Fruit fly (Drosophila melanogaster) whole organism, embryonic: Measurements from ENCODE around the gene CG9166.

ENCODE experiments used
- ATbp ChIP-seq: fragments of 200-800 bp; sonication (Bioruptor generic); optimal IDR thresholded peaks from 2 replicates; lab custom pipeline; 2017; ENCODE audit warnings: missing biosample characterization, mild to moderate bottlenecking, missing genetic modification characterization, missing genetic modification reagents
- Antp ChIP-seq: fragments of 200-800 bp; sonication (Bioruptor generic); optimal IDR thresholded peaks from 3 replicates; lab custom pipeline; 2016; ENCODE audit warnings: missing biosample characterization, missing genetic modification characterization
- CG10147 ChIP-seq: fragments of 200-800 bp; sonication (Bioruptor generic); optimal IDR thresholded peaks from 2 replicates; lab custom pipeline; 2019; ENCODE audit warnings: missing biosample characterization, mild to moderate bottlenecking, missing genetic modification characterization, moderate library complexity
- CG11560 ChIP-seq: fragments of 200-800 bp; sonication (Bioruptor generic); IDR thresholded peaks from 3 replicates; pipeline ENCODE4 v1.3.6; 2022; ENCODE audit warnings: missing biosample characterization, missing genetic modification characterization
- CG12769 ChIP-seq: fragments of 200-800 bp; sonication (Bioruptor generic); optimal IDR thresholded peaks from 2 replicates; lab custom pipeline; 2019; ENCODE audit warnings: missing biosample characterization, mild to moderate bottlenecking, missing genetic modification characterization, moderate library complexity
- CG1602 ChIP-seq: fragments of 200-800 bp; sonication (Bioruptor generic); optimal IDR thresholded peaks from 3 replicates; lab custom pipeline; 2016; ENCODE audit warnings: missing biosample characterization, missing genetic modification characterization
- CG16863 ChIP-seq: fragments of 200-800 bp; sonication (Bioruptor generic); optimal IDR thresholded peaks from 3 replicates; lab custom pipeline; 2016; ENCODE audit warnings: missing biosample characterization, missing genetic modification characterization
- CG17359 ChIP-seq: fragments of 200-800 bp; sonication (Bioruptor generic); optimal IDR thresholded peaks from 3 replicates; lab custom pipeline; 2018; ENCODE audit warnings: missing biosample characterization, mild to moderate bottlenecking, missing genetic modification characterization, moderate library complexity
- CG1832 ChIP-seq: fragments of 200-800 bp; sonication (Bioruptor generic); optimal IDR thresholded peaks from 2 replicates; lab custom pipeline; 2017; ENCODE audit warnings: missing biosample characterization, mild to moderate bottlenecking, missing genetic modification characterization, inconsistent platforms
- CG18764 ChIP-seq: fragments of 200-800 bp; sonication (Bioruptor generic); optimal IDR thresholded peaks from 3 replicates; lab custom pipeline; 2016; ENCODE audit warnings: missing biosample characterization, missing genetic modification characterization
- CG2678 ChIP-seq: fragments of 200-800 bp; sonication (Bioruptor generic); optimal IDR thresholded peaks from 3 replicates; lab custom pipeline; 2019; ENCODE audit warnings: missing biosample characterization, mild to moderate bottlenecking, missing genetic modification characterization, moderate library complexity
- CG30020 ChIP-seq: fragments of 200-800 bp; optimal IDR thresholded peaks from 2 replicates; lab custom pipeline; 2019; ENCODE audit warnings: missing biosample characterization, mild to moderate bottlenecking, missing genetic modification characterization, moderate library complexity
- CG34224 ChIP-seq: fragments of 200-800 bp; sonication (Bioruptor generic); IDR thresholded peaks from 3 replicates; pipeline ENCODE4 v1.3.6; 2022; ENCODE audit warnings: missing biosample characterization, missing genetic modification characterization; ENCODE audit not compliant: partially characterized antibody
- CG5953 ChIP-seq: fragments of 200-800 bp; sonication (Bioruptor generic); IDR thresholded peaks from 2 replicates; pipeline ENCODE4 v1.3.6; 2022; ENCODE audit warnings: missing biosample characterization, missing genetic modification characterization
- CG6765 ChIP-seq: fragments of 200-800 bp; sonication (Bioruptor generic); optimal IDR thresholded peaks from 3 replicates; lab custom pipeline; 2017; ENCODE audit warnings: missing biosample characterization, mild to moderate bottlenecking, missing genetic modification characterization
- CG7271 ChIP-seq: fragments of 200-800 bp; sonication (Bioruptor generic); optimal IDR thresholded peaks from 2 replicates; lab custom pipeline; 2018; ENCODE audit warnings: missing biosample characterization, mild to moderate bottlenecking, missing genetic modification characterization, moderate library complexity
- CG7372 ChIP-seq: fragments of 200-800 bp; sonication (Bioruptor generic); IDR thresholded peaks from 2 replicates; pipeline ENCODE4 v1.3.6; 2022; ENCODE audit warnings: missing biosample characterization, missing genetic modification characterization
- CG8089 ChIP-seq: fragments of 200-800 bp; sonication (Bioruptor generic); optimal IDR thresholded peaks from 3 replicates; lab custom pipeline; 2016; ENCODE audit warnings: missing biosample characterization, missing genetic modification characterization
- CG8388 ChIP-seq: fragments of 200-800 bp; sonication (Bioruptor generic); optimal IDR thresholded peaks from 2 replicates; lab custom pipeline; 2019; ENCODE audit warnings: missing biosample characterization, mild to moderate bottlenecking, missing genetic modification characterization, moderate library complexity
- CG9437 ChIP-seq: fragments of 200-800 bp; sonication (Bioruptor generic); optimal IDR thresholded peaks from 2 replicates; lab custom pipeline; 2018; ENCODE audit warnings: missing biosample characterization, mild to moderate bottlenecking, missing genetic modification characterization
- CG9727 ChIP-seq: fragments of 200-800 bp; sonication (Bioruptor generic); optimal IDR thresholded peaks from 3 replicates; lab custom pipeline; 2017; ENCODE audit warnings: missing biosample characterization, mild to moderate bottlenecking, missing genetic modification characterization
- Camta ChIP-seq: fragments of 200-800 bp; sonication (Bioruptor generic); optimal IDR thresholded peaks from 2 replicates; lab custom pipeline; 2016; ENCODE audit warnings: missing biosample characterization, missing genetic modification characterization
- D19A ChIP-seq: fragments of 200-800 bp; optimal IDR thresholded peaks from 3 replicates; lab custom pipeline; 2019; ENCODE audit warnings: missing biosample characterization, mild to moderate bottlenecking, missing genetic modification characterization, moderate library complexity
- Deaf1 ChIP-seq: fragments of 200-800 bp; optimal IDR thresholded peaks from 3 replicates; lab custom pipeline; 2019; ENCODE audit warnings: missing biosample characterization, mild to moderate bottlenecking, missing genetic modification characterization, moderate library complexity
- Dip3 ChIP-seq: fragments of 200-800 bp; sonication (Bioruptor generic); optimal IDR thresholded peaks from 3 replicates; lab custom pipeline; 2016; ENCODE audit warnings: missing biosample characterization, missing genetic modification characterization
- Drgx ChIP-seq: fragments of 200-800 bp; sonication (Bioruptor generic); IDR thresholded peaks from 2 replicates; pipeline ENCODE4 v1.3.6; 2022; ENCODE audit warnings: missing biosample characterization, missing genetic modification characterization
- Ets65A ChIP-seq: fragments of 200-800 bp; sonication (Bioruptor generic); peaks from one replicate; lab custom pipeline; 2016; ENCODE audit warnings: missing biosample characterization, missing genetic modification characterization
- Hr3 ChIP-seq: fragments of 200-800 bp; sonication (Bioruptor generic); optimal IDR thresholded peaks from 3 replicates; lab custom pipeline; 2016; ENCODE audit warnings: missing biosample characterization, missing genetic modification characterization
- ato ChIP-seq: fragments of 200-800 bp; sonication (Bioruptor generic); IDR thresholded peaks from 2 replicates; pipeline ENCODE4 v1.3.6; 2022; ENCODE audit warnings: missing biosample characterization, missing genetic modification characterization; ENCODE audit not compliant: partially characterized antibody
- bsh ChIP-seq, 2 experiments: fragments of 200-800 bp; sonication (Bioruptor generic); optimal IDR thresholded peaks; 2 replicates each; lab custom pipeline; 2017 to 2018; ENCODE audit warnings: mild to moderate bottlenecking in 2 of 2, missing biosample characterization in 2 of 2, missing genetic modification characterization in 2 of 2, moderate library complexity in 1 of 2
- cwo ChIP-seq: fragments of 200-800 bp; sonication (Bioruptor generic); optimal IDR thresholded peaks from 3 replicates; lab custom pipeline; 2017; ENCODE audit warnings: missing biosample characterization, missing genetic modification characterization, mild to moderate bottlenecking, moderate library complexity, missing genetic modification reagents
- danr ChIP-seq: fragments of 200-800 bp; sonication (Bioruptor generic); IDR thresholded peaks from 2 replicates; pipeline ENCODE4 v1.3.6; 2022; ENCODE audit warnings: missing biosample characterization, missing genetic modification characterization
- ems ChIP-seq: fragments of 200-800 bp; sonication (Bioruptor generic); optimal IDR thresholded peaks from 3 replicates; lab custom pipeline; 2016; ENCODE audit warnings: missing biosample characterization, missing genetic modification characterization
- fu2 ChIP-seq: fragments of 200-800 bp; sonication (Bioruptor generic); optimal IDR thresholded peaks from 2 replicates; lab custom pipeline; 2016; ENCODE audit warnings: missing biosample characterization, missing genetic modification characterization
- lilli ChIP-seq: fragments of 200-800 bp; sonication (Bioruptor generic); optimal IDR thresholded peaks from 3 replicates; lab custom pipeline; 2016; ENCODE audit warnings: missing biosample characterization, missing genetic modification characterization
- maf-S ChIP-seq: fragments of 200-800 bp; sonication (Bioruptor generic); optimal IDR thresholded peaks from 2 replicates; lab custom pipeline; 2016; ENCODE audit warnings: missing biosample characterization, missing genetic modification characterization
- mld ChIP-seq: fragments of 200-800 bp; sonication (Bioruptor generic); IDR thresholded peaks from 3 replicates; pipeline ENCODE4 v1.3.6; 2022; ENCODE audit warnings: missing biosample characterization, missing genetic modification characterization; ENCODE audit not compliant: partially characterized antibody
- nmo ChIP-seq: fragments of 200-800 bp; sonication (Bioruptor generic); optimal IDR thresholded peaks from 2 replicates; lab custom pipeline; 2018; ENCODE audit warnings: missing biosample characterization, mild to moderate bottlenecking, missing genetic modification characterization, moderate library complexity
- nom ChIP-seq: fragments of 200-800 bp; sonication (Bioruptor generic); optimal IDR thresholded peaks from 2 replicates; lab custom pipeline; 2017; ENCODE audit warnings: missing biosample characterization, missing genetic modification characterization, mild to moderate bottlenecking, moderate library complexity, missing genetic modification reagents
- rib ChIP-seq: fragments of 200-800 bp; sonication (Bioruptor generic); IDR thresholded peaks from 2 replicates; pipeline ENCODE4 v1.3.6; 2022; ENCODE audit warnings: missing biosample characterization, missing genetic modification characterization
- sens ChIP-seq: fragments of 200-800 bp; sonication (Bioruptor generic); peaks from one replicate; lab custom pipeline; 2016; ENCODE audit warnings: missing biosample characterization, missing genetic modification characterization
- sqz ChIP-seq: fragments of 200-800 bp; sonication (Bioruptor generic); optimal IDR thresholded peaks from 3 replicates; lab custom pipeline; 2018; ENCODE audit warnings: missing biosample characterization, mild to moderate bottlenecking, missing genetic modification characterization
- tio ChIP-seq: fragments of 200-800 bp; sonication (Bioruptor generic); optimal IDR thresholded peaks from 2 replicates; lab custom pipeline; 2017; ENCODE audit warnings: missing biosample characterization, missing genetic modification characterization, inconsistent platforms
- tll ChIP-seq, 2 experiments: fragments of 200-800 bp in 1 of 2; fragments of >200 bp in 1 of 2; sonication (Bioruptor generic) in 1 of 2; optimal IDR thresholded peaks; 2 replicates each; lab custom pipeline; 2017 to 2019; ENCODE audit warnings: missing biosample characterization in 2 of 2, missing genetic modification characterization in 2 of 2, mild to moderate bottlenecking in 1 of 2, moderate library complexity in 1 of 2
- ttk ChIP-seq: fragments of 200-800 bp; sonication (Bioruptor generic); IDR thresholded peaks from 2 replicates; pipeline ENCODE4 v2.1.2; 2022; ENCODE audit warnings: missing biosample characterization, missing genetic modification characterization
- vvl ChIP-seq: fragments of 200-800 bp; sonication (Bioruptor generic); IDR thresholded peaks from 2 replicates; pipeline ENCODE4 v1.3.6; 2022; ENCODE audit warnings: missing biosample characterization, missing genetic modification characterization
- wek ChIP-seq: fragments of 200-800 bp; sonication (Bioruptor generic); optimal IDR thresholded peaks from 3 replicates; lab custom pipeline; 2018; ENCODE audit warnings: missing biosample characterization, mild to moderate bottlenecking, missing genetic modification characterization, moderate library complexity
- zfh2 ChIP-seq: fragments of 200-800 bp; sonication (Bioruptor generic); optimal IDR thresholded peaks from 2 replicates; lab custom pipeline; 2016; ENCODE audit warnings: missing biosample characterization, missing genetic modification characterization

The CG9166 gene

dm6 chr3L:1313039-1313766 is 37.7 kb upstream of the CG9166 start, which contains the start of the genes sturkopf and Herc4 (continued):
- TF ChIP-seq CG16863 (GFP tag; lab: Kevin White, UChicago) = peak; percentile 73
- no peak for TF ChIP-seq CG18764 (GFP tag; lab: Kevin White, UChicago)
- peak; percentile 43 for TF ChIP-seq CG6765 (GFP tag; lab: Kevin White, UChicago)
- TF ChIP-seq CG2678 = peak; percentile 84
- no peak for TF ChIP-seq CG12769 (tag; lab: Kevin White, UChicago)
- peak in 1 of 2 experiments; percentile 21 for TF ChIP-seq tll (GFP tag; optimal IDR thresholded peaks at IDR 0.05; lab: Kevin White, UChicago)
- TF ChIP-seq danr (GFP tag; lab: Robert Waterston, UW) = peak; percentile 43; the same call in 1 of the 2 replicates
- TF ChIP-seq CG5953 (GFP tag; lab: Robert Waterston, UW) = no peak
- TF ChIP-seq rib = peak; percentile 21; the same call in 1 of the 2 replicates
- TF ChIP-seq ems = peak; percentile 89
- TF ChIP-seq zfh2 (GFP tag; lab: Kevin White, UChicago) = peak; percentile 91
- TF ChIP-seq mld (GFP tag; lab: Robert Waterston, UW) = no peak
- peak; percentile 80 for TF ChIP-seq lilli (GFP tag; lab: Kevin White, UChicago)
- TF ChIP-seq CG9727 (GFP tag; lab: Kevin White, UChicago) = peak; percentile 82
- TF ChIP-seq Deaf1 (tag; lab: Kevin White, UChicago) = no peak
- peak; percentile 97 for TF ChIP-seq sens (GFP tag; lab: Kevin White, UChicago)
- TF ChIP-seq CG8388 (GFP tag; lab: Kevin White, UChicago) = peak; percentile 66
- TF ChIP-seq CG10147 (GFP tag; lab: Kevin White, UChicago) = peak; percentile 55
- peak; percentile 78 for TF ChIP-seq nmo
- TF ChIP-seq fu2 (GFP tag; lab: Kevin White, UChicago) = peak; percentile 76
- no peak for TF ChIP-seq sqz (GFP tag; lab: Kevin White, UChicago)
- TF ChIP-seq Drgx = 0 out of 2 replicates have a peak, but pooled peaks have one; percentile 27
- peak; percentile 3 for TF ChIP-seq wek (GFP tag; lab: Kevin White, UChicago)
- TF ChIP-seq CG17359 (tag; lab: Kevin White, UChicago) = peak; percentile 13
- TF ChIP-seq CG9437 (GFP tag; lab: Kevin White, UChicago) = peak; percentile 85
- TF ChIP-seq Ets65A = peak; percentile 98
- peak; percentile 62 for TF ChIP-seq CG30020 (tag; lab: Kevin White, UChicago)
- peak; percentile 70; the same call in 1 of the 2 replicates for TF ChIP-seq vvl (GFP tag; lab: Robert Waterston, UW)
- TF ChIP-seq CG8089 (GFP tag; lab: Kevin White, UChicago) = peak; percentile 39
- 0 out of 3 replicates have a peak, but pooled peaks have one; percentile 23 for TF ChIP-seq CG11560 (tag; lab: Robert Waterston, UW)
- TF ChIP-seq tio (GFP tag; lab: Kevin White, UChicago) = no peak
- peak; percentile 74 for TF ChIP-seq Dip3
- TF ChIP-seq CG7271 (tag; lab: Kevin White, UChicago) = no peak
- TF ChIP-seq Hr3 = peak; percentile 72
- peak; percentile 91 for TF ChIP-seq Antp (GFP tag; lab: Kevin White, UChicago)
- peak; percentile 39; the same call in 1 of the 2 replicates for TF ChIP-seq ttk
- peak; percentile 48 for TF ChIP-seq ATbp
- no peak for TF ChIP-seq D19A (tag; lab: Kevin White, UChicago)
- TF ChIP-seq CG7372 (GFP tag; lab: Robert Waterston, UW) = peak; percentile 60
- peak; percentile 91 for TF ChIP-seq Camta (GFP tag; lab: Kevin White, UChicago)
- peak; percentile 62 for TF ChIP-seq CG1602 (GFP tag; lab: Kevin White, UChicago)
- peak in 1 of 2 experiments; percentile 44 for TF ChIP-seq bsh (GFP tag; optimal IDR thresholded peaks at IDR 0.05; lab: Kevin White, UChicago)
- no peak for TF ChIP-seq CG34224 (GFP tag; lab: Robert Waterston, UW)
- no peak for TF ChIP-seq CG1832 (GFP tag; lab: Kevin White, UChicago)
- peak; percentile 23 for TF ChIP-seq nom (GFP tag; lab: Kevin White, UChicago)
- no peak for TF ChIP-seq ato (GFP tag; lab: Robert Waterston, UW)
- peak; percentile 73 for TF ChIP-seq maf-S (GFP tag; lab: Kevin White, UChicago)
- peak; percentile 57 for TF ChIP-seq cwo (GFP tag; lab: Kevin White, UChicago)
